Fruit fly (Drosophila melanogaster) whole organism, embryonic: ENCODE data around the gene TTLL1A.

Source experiments
- Blimp-1 ChIP-seq: fragments of 200-800 bp; sonication (Bioruptor generic); optimal IDR thresholded peaks from 3 replicates; lab custom pipeline; 2018; ENCODE audit warnings: missing biosample characterization, missing genetic modification characterization, mild to moderate bottlenecking, moderate library complexity, missing genetic modification reagents
- CG10147 ChIP-seq: fragments of 200-800 bp; sonication (Bioruptor generic); optimal IDR thresholded peaks from 2 replicates; lab custom pipeline; 2019; ENCODE audit warnings: missing biosample characterization, mild to moderate bottlenecking, missing genetic modification characterization, moderate library complexity
- CG10209 ChIP-seq: fragments of 200-800 bp; sonication (Bioruptor generic); optimal IDR thresholded peaks from 3 replicates; lab custom pipeline; 2017; ENCODE audit warnings: missing biosample characterization, mild to moderate bottlenecking, missing genetic modification characterization, missing genetic modification reagents
- CG10274 ChIP-seq: fragments of 200-800 bp; sonication (Bioruptor generic); optimal IDR thresholded peaks from 3 replicates; lab custom pipeline; 2017; ENCODE audit warnings: missing biosample characterization, mild to moderate bottlenecking, missing genetic modification characterization
- CG10462 ChIP-seq: fragments of 200-800 bp; sonication (Bioruptor generic); optimal IDR thresholded peaks from 2 replicates; lab custom pipeline; 2016; ENCODE audit warnings: missing biosample characterization, missing genetic modification characterization
- CG10979 ChIP-seq: fragments of 200-800 bp; sonication (Bioruptor generic); optimal IDR thresholded peaks from 2 replicates; lab custom pipeline; 2018; ENCODE audit warnings: missing biosample characterization, mild to moderate bottlenecking, missing genetic modification characterization, moderate library complexity
- CG12155 ChIP-seq: fragments of 200-800 bp; sonication (Bioruptor generic); optimal IDR thresholded peaks from 3 replicates; lab custom pipeline; 2016; ENCODE audit warnings: missing biosample characterization, missing genetic modification characterization
- CG12769 ChIP-seq: fragments of 200-800 bp; sonication (Bioruptor generic); optimal IDR thresholded peaks from 2 replicates; lab custom pipeline; 2019; ENCODE audit warnings: missing biosample characterization, mild to moderate bottlenecking, missing genetic modification characterization, moderate library complexity
- CG13123 ChIP-seq: fragments of 200-800 bp; sonication (Bioruptor generic); optimal IDR thresholded peaks from 2 replicates; lab custom pipeline; 2016; ENCODE audit warnings: missing biosample characterization, missing genetic modification characterization
- CG13287 ChIP-seq: fragments of 200-800 bp; sonication (Bioruptor generic); IDR thresholded peaks from 2 replicates; pipeline ENCODE4 v1.3.6; 2022; ENCODE audit warnings: missing biosample characterization, missing genetic modification characterization; ENCODE audit not compliant: partially characterized antibody
- CG14441 ChIP-seq: fragments of 200-800 bp; sonication (Bioruptor generic); IDR thresholded peaks from 2 replicates; pipeline ENCODE4 v1.3.6; 2022; ENCODE audit warnings: missing biosample characterization, missing genetic modification characterization
- CG15011 ChIP-seq: fragments of 200-800 bp; sonication (Bioruptor generic); optimal IDR thresholded peaks from 3 replicates; lab custom pipeline; 2018; ENCODE audit warnings: missing biosample characterization, mild to moderate bottlenecking, missing genetic modification characterization
- CG16779 ChIP-seq: fragments of 200-800 bp; sonication (Bioruptor generic); IDR thresholded peaks from 2 replicates; pipeline ENCODE4 v1.3.6; 2022; ENCODE audit warnings: missing biosample characterization, missing genetic modification characterization
- CG17186 ChIP-seq: fragments of 200-800 bp; sonication (Bioruptor generic); optimal IDR thresholded peaks from 3 replicates; lab custom pipeline; 2017; ENCODE audit warnings: missing biosample characterization, missing genetic modification reagents, missing genetic modification characterization
- CG17829 ChIP-seq: fragments of 200-800 bp; optimal IDR thresholded peaks from 2 replicates; lab custom pipeline; 2019; ENCODE audit warnings: missing biosample characterization, mild to moderate bottlenecking, missing genetic modification characterization, moderate library complexity
- CG30431 ChIP-seq: fragments of 200-800 bp; sonication (Bioruptor generic); optimal IDR thresholded peaks from 2 replicates; lab custom pipeline; 2017; ENCODE audit warnings: missing biosample characterization, missing genetic modification characterization
- CG31365 ChIP-seq: fragments of 200-800 bp; sonication (Bioruptor generic); optimal IDR thresholded peaks from 2 replicates; lab custom pipeline; 2018; ENCODE audit warnings: missing biosample characterization, mild to moderate bottlenecking, missing genetic modification characterization
- CG32532 ChIP-seq: fragments of 200-800 bp; sonication (Bioruptor generic); IDR thresholded peaks from 2 replicates; pipeline ENCODE4 v1.3.6; 2022; ENCODE audit warnings: missing biosample characterization, missing genetic modification characterization
- CG42726 ChIP-seq: fragments of 200-800 bp; sonication (Bioruptor generic); IDR thresholded peaks from 2 replicates; pipeline ENCODE4 v1.3.6; 2022; ENCODE audit warnings: missing biosample characterization, missing genetic modification characterization; ENCODE audit not compliant: partially characterized antibody
- CG4360 ChIP-seq: fragments of 200-800 bp; sonication (Bioruptor generic); IDR thresholded peaks from 2 replicates; pipeline ENCODE4 v1.3.6; 2022; ENCODE audit warnings: missing biosample characterization, missing genetic modification characterization
- CG4404 ChIP-seq: fragments of 200-800 bp; sonication (Bioruptor generic); IDR thresholded peaks from 2 replicates; pipeline ENCODE4 v1.3.6; 2022; ENCODE audit warnings: missing biosample characterization, missing genetic modification characterization
- CG7357 ChIP-seq: fragments of 200-800 bp; sonication (Bioruptor generic); IDR thresholded peaks from 3 replicates; pipeline ENCODE4 v1.3.6; 2022; ENCODE audit warnings: missing biosample characterization, missing genetic modification characterization
- CG7372 ChIP-seq: fragments of 200-800 bp; sonication (Bioruptor generic); IDR thresholded peaks from 2 replicates; pipeline ENCODE4 v1.3.6; 2022; ENCODE audit warnings: missing biosample characterization, missing genetic modification characterization
- CG8388 ChIP-seq: fragments of 200-800 bp; sonication (Bioruptor generic); optimal IDR thresholded peaks from 2 replicates; lab custom pipeline; 2019; ENCODE audit warnings: missing biosample characterization, mild to moderate bottlenecking, missing genetic modification characterization, moderate library complexity
- CG8765 ChIP-seq: fragments of 200-800 bp; sonication (Bioruptor generic); IDR thresholded peaks from 2 replicates; pipeline ENCODE4 v1.3.6; 2022; ENCODE audit warnings: missing biosample characterization, missing genetic modification characterization
- CTCF ChIP-seq: fragments of 200-800 bp; sonication (Bioruptor generic); optimal IDR thresholded peaks from 2 replicates; lab custom pipeline; 2017; ENCODE audit warnings: missing biosample characterization, mild to moderate bottlenecking, missing genetic modification characterization, moderate library complexity
- MTF-1 ChIP-seq: fragments of 200-800 bp; sonication (Bioruptor generic); optimal IDR thresholded peaks from 2 replicates; lab custom pipeline; 2018; ENCODE audit warnings: missing biosample characterization, mild to moderate bottlenecking, missing genetic modification characterization, borderline replicate concordance
- Oli ChIP-seq: fragments of 200-800 bp; sonication (Bioruptor generic); optimal IDR thresholded peaks from 2 replicates; lab custom pipeline; 2018; ENCODE audit warnings: missing biosample characterization, mild to moderate bottlenecking, missing genetic modification characterization, moderate library complexity
- Optix ChIP-seq: fragments of 200-800 bp; sonication (Bioruptor generic); IDR thresholded peaks from 3 replicates; pipeline ENCODE4 v1.3.6; 2022; ENCODE audit warnings: missing biosample characterization, missing genetic modification characterization
- Pdp1 ChIP-seq, 2 experiments: fragments of 200-800 bp; sonication (Bioruptor generic); optimal IDR thresholded peaks; 3 replicates each; lab custom pipeline; 2016; ENCODE audit warnings: missing biosample characterization in 2 of 2, missing genetic modification characterization in 2 of 2, mild to moderate bottlenecking in 1 of 2, moderate library complexity in 1 of 2
- Side ChIP-seq: fragments of 200-800 bp; sonication (Bioruptor generic); optimal IDR thresholded peaks from 2 replicates; lab custom pipeline; 2016; ENCODE audit warnings: missing biosample characterization, missing genetic modification characterization
- Spps ChIP-seq: fragments of 200-800 bp; sonication (Bioruptor generic); optimal IDR thresholded peaks from 2 replicates; lab custom pipeline; 2018; ENCODE audit warnings: missing biosample characterization, mild to moderate bottlenecking, missing genetic modification characterization
- Stat92E ChIP-seq, 3 experiments: fragments of >200 bp in 2 of 3; fragments of 200-800 bp in 1 of 3; sonication (Bioruptor generic) in 1 of 3; optimal IDR thresholded peaks; 2 replicates each; lab custom pipeline; 2017 to 2019; ENCODE audit warnings: missing biosample characterization in 3 of 3, missing genetic modification characterization in 3 of 3, mild to moderate bottlenecking in 1 of 3, moderate library complexity in 1 of 3
- ase ChIP-seq: fragments of 200-800 bp; sonication (Bioruptor generic); IDR thresholded peaks from 3 replicates; pipeline ENCODE4 v1.3.6; 2022; ENCODE audit warnings: missing biosample characterization, missing genetic modification characterization
- cato ChIP-seq: fragments of 200-800 bp; sonication (Bioruptor generic); optimal IDR thresholded peaks from 2 replicates; lab custom pipeline; 2016; ENCODE audit warnings: missing biosample characterization, missing genetic modification characterization, borderline replicate concordance
- chn ChIP-seq: fragments of 200-800 bp; sonication (Bioruptor generic); optimal IDR thresholded peaks from 2 replicates; lab custom pipeline; 2016; ENCODE audit warnings: missing biosample characterization, missing genetic modification characterization
- crc ChIP-seq: fragments of 200-800 bp; sonication (Bioruptor generic); optimal IDR thresholded peaks from 2 replicates; lab custom pipeline; 2016; ENCODE audit warnings: missing biosample characterization, missing genetic modification characterization
- dan ChIP-seq: fragments of 200-800 bp; sonication (Bioruptor generic); IDR thresholded peaks from 2 replicates; pipeline ENCODE4 v1.3.6; 2022; ENCODE audit warnings: missing biosample characterization, missing genetic modification characterization
- dimm ChIP-seq: fragments of 200-800 bp; sonication (Bioruptor generic); IDR thresholded peaks from 2 replicates; pipeline ENCODE4 v1.3.6; 2022; ENCODE audit warnings: missing biosample characterization, missing genetic modification characterization
- fd96Cb ChIP-seq: fragments of 200-800 bp; sonication (Bioruptor generic); optimal IDR thresholded peaks from 2 replicates; lab custom pipeline; 2018; ENCODE audit warnings: missing biosample characterization, mild to moderate bottlenecking, missing genetic modification characterization, moderate library complexity
- hkb ChIP-seq, 2 experiments: fragments of 200-800 bp in 1 of 2; fragments of >200 bp in 1 of 2; sonication (Bioruptor generic) in 1 of 2; IDR thresholded peaks in 1 of 2; optimal IDR thresholded peaks in 1 of 2; 2 replicates each; pipeline versions ENCODE4 v1.3.6 to Lab custom; 2017 to 2022; ENCODE audit warnings: missing biosample characterization in 1 of 2, missing genetic modification characterization in 1 of 2
- lab ChIP-seq: fragments of 200-800 bp; sonication (Bioruptor generic); optimal IDR thresholded peaks from 3 replicates; lab custom pipeline; 2017; ENCODE audit warnings: missing biosample characterization, missing genetic modification characterization, mild to moderate bottlenecking, moderate library complexity, missing genetic modification reagents
- lov ChIP-seq, 2 experiments: fragments of 200-800 bp in 1 of 2; fragments of >200 bp in 1 of 2; sonication (Bioruptor generic) in 1 of 2; IDR thresholded peaks in 1 of 2; optimal IDR thresholded peaks in 1 of 2; 2 replicates in 1 of 2; 3 replicates in 1 of 2; pipeline versions ENCODE4 v1.3.6 to Lab custom; 2017 to 2022; ENCODE audit warnings: missing biosample characterization in 1 of 2, missing genetic modification characterization in 1 of 2
- nerfin-2 ChIP-seq: fragments of 200-800 bp; sonication (Bioruptor generic); IDR thresholded peaks from 2 replicates; pipeline ENCODE4 v1.3.6; 2022; ENCODE audit warnings: missing biosample characterization, missing genetic modification characterization; ENCODE audit not compliant: partially characterized antibody
- rib ChIP-seq: fragments of 200-800 bp; sonication (Bioruptor generic); IDR thresholded peaks from 2 replicates; pipeline ENCODE4 v1.3.6; 2022; ENCODE audit warnings: missing biosample characterization, missing genetic modification characterization
- row ChIP-seq: fragments of 200-800 bp; sonication (Bioruptor generic); IDR thresholded peaks from 3 replicates; pipeline ENCODE4 v1.3.6; 2022; ENCODE audit warnings: missing biosample characterization, missing genetic modification characterization
- sna ChIP-seq: fragments of 200-800 bp; sonication (Bioruptor generic); IDR thresholded peaks from 2 replicates; pipeline ENCODE4 v1.3.6; 2022; ENCODE audit warnings: missing biosample characterization, missing genetic modification characterization; ENCODE audit not compliant: partially characterized antibody
- sr ChIP-seq: fragments of 200-800 bp; sonication (Bioruptor generic); IDR thresholded peaks from 3 replicates; pipeline ENCODE4 v1.3.6; 2022; ENCODE audit warnings: missing biosample characterization, missing genetic modification characterization
- ttk ChIP-seq: fragments of 200-800 bp; sonication (Bioruptor generic); IDR thresholded peaks from 2 replicates; pipeline ENCODE4 v2.1.2; 2022; ENCODE audit warnings: missing biosample characterization, missing genetic modification characterization

The TTLL1A gene

DNA sequence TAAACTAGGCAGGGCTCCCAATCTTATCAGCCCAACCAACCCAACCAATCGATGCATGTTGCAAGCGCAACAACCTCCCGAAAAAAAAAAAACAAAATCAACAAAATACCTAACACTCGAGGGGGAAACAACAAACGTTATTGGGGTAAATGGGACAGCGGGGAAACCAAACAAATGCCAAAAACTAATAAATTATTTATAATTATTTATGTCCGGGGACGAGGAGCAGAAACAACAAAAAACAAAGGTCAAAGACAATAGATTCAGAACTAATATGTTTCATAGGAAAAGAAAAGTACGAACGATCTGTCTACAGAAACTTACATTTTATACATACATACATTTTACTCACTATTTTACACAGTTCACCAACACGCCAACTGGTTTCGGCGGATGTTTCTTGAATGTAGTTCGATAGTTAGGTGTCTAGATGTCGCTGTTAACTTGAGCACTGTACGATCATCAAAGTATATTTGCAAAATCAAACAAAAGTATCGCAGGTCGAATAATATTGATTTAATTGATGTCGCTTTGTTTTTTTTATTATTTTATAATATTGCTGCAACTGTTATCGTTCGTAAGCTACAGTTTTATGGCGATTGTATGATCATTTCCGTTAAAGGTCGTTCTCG is 26.7 kb downstream of the TTLL1A start (continued):
- TF ChIP-seq ttk (no peak), lab (GFP tag; lab: Kevin White, UChicago) (no peak), CG13287 (GFP tag; lab: Robert Waterston, UW) (no peak; the same call in 1 of the 2 replicates), row (GFP tag; lab: Robert Waterston, UW) (0 out of 3 replicates have a peak, but pooled peaks have one; percentile 13), CG16779 (no peak), lov (optimal IDR thresholded peaks at IDR 0.05; lab: Kevin White, UChicago) (no peak), lov (GFP tag; IDR thresholded peaks at IDR 0.05; lab: Robert Waterston, UW) (no peak), sna (GFP tag; lab: Robert Waterston, UW) (no peak), CG4360 (GFP tag; lab: Robert Waterston, UW) (0 out of 2 replicates have a peak, but pooled peaks have one; percentile 13), CG30431 (GFP tag; lab: Kevin White, UChicago) (no peak), Pdp1 (GFP tag; optimal IDR thresholded peaks at IDR 0.05; lab: Kevin White, UChicago) (peak; percentile 31 to 32), CG31365 (peak; percentile 4), Blimp-1 (GFP tag; lab: Kevin White, UChicago) (peak; percentile 8), ase (no peak), CG12769 (tag; lab: Kevin White, UChicago) (no peak), crc (GFP tag; lab: Kevin White, UChicago) (no peak), hkb (optimal IDR thresholded peaks at IDR 0.05; lab: Kevin White, UChicago) (no peak), hkb (GFP tag; IDR thresholded peaks at IDR 0.05; lab: Robert Waterston, UW) (no peak), MTF-1 (GFP tag; lab: Kevin White, UChicago) (peak; percentile 8), Optix (GFP tag; lab: Robert Waterston, UW) (no peak), CG10979 (peak; percentile 63), CG15011 (GFP tag; lab: Kevin White, UChicago) (no peak), Spps (tag; lab: Kevin White, UChicago) (no peak), Stat92E (GFP tag; optimal IDR thresholded peaks at IDR 0.05; lab: Kevin White, UChicago) (no peak), CG10209 (GFP tag; lab: Kevin White, UChicago) (peak; percentile 32), CG7372 (GFP tag; lab: Robert Waterston, UW) (no peak), CG4404 (GFP tag; lab: Robert Waterston, UW) (no peak), sr (GFP tag; lab: Robert Waterston, UW) (no peak), dimm (GFP tag; lab: Robert Waterston, UW) (no peak), fd96Cb (tag; lab: Kevin White, UChicago) (no peak), cato (GFP tag; lab: Kevin White, UChicago) (no peak), CG10147 (no peak), CG42726 (GFP tag; lab: Robert Waterston, UW) (peak; percentile 58; the same call in 1 of the 2 replicates), dan (GFP tag; lab: Robert Waterston, UW) (no peak), CG12155 (GFP tag; lab: Kevin White, UChicago) (peak; percentile 1), CG10274 (no peak), CG7357 (no peak), CG8388 (GFP tag; lab: Kevin White, UChicago) (no peak), CG17829 (tag; lab: Kevin White, UChicago) (peak; percentile 27), rib (GFP tag; lab: Robert Waterston, UW) (no peak), CG14441 (GFP tag; lab: Robert Waterston, UW) (peak; percentile 44), CG17186 (GFP tag; lab: Kevin White, UChicago) (no peak), CG32532 (GFP tag; lab: Robert Waterston, UW) (peak; percentile 74), Oli (tag; lab: Kevin White, UChicago) (no peak), chn (peak; percentile 12), CG10462 (GFP tag; lab: Kevin White, UChicago) (no peak), CG8765 (GFP tag; lab: Robert Waterston, UW) (no peak), Side (GFP tag; lab: Kevin White, UChicago) (no peak), nerfin-2 (GFP tag; lab: Robert Waterston, UW) (no peak), CG13123 (GFP tag; lab: Kevin White, UChicago) (no peak), CTCF (GFP tag; lab: Kevin White, UChicago) (peak; percentile 98)
